Fruit fly (Drosophila melanogaster) whole organism, embryonic: Measurements from ENCODE around the gene Polr3I.

ENCODE experiments used
- CG15479 ChIP-seq: fragments of 200-800 bp; sonication (Bioruptor generic); optimal IDR thresholded peaks from 3 replicates; lab custom pipeline; 2019; ENCODE audit warnings: missing biosample characterization, mild to moderate bottlenecking, missing genetic modification characterization, moderate library complexity
- sd ChIP-seq: fragments of 200-800 bp; sonication (Bioruptor generic); optimal IDR thresholded peaks from 3 replicates; lab custom pipeline; 2018; ENCODE audit warnings: missing biosample characterization, mild to moderate bottlenecking, missing genetic modification characterization, moderate library complexity

DNA sequence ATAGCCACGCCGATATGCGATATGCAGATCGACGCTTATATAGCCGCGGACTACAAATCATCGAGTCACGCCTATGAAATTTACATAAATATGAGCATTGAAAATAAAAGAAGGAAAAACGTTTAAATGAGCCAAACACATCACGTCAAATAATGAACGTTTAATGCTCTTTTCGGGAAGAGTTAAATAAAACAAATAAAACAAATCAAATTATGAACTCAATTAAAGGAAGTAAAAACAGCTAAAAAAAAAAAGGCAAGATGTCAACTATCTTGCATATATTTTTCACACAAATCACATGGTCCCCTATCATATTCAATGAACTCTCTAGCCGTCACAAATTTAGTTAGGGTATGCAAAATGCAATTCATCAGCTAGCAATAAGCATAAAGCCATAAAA is 16.8 kb upstream of the Polr3I start:
- TF ChIP-seq CG15479 (GFP tag; lab: Kevin White, UChicago) (no peak), sd (tag; lab: Kevin White, UChicago) (no peak)
